Fruit fly (Drosophila melanogaster) whole organism: ENCODE results near the gene CG11700.

Source experiments
- CG8478 ChIP-seq: fragments of >200 bp; optimal IDR thresholded peaks from 2 replicates; lab custom pipeline; 2018; ENCODE audit warnings: inconsistent platforms
- Dll ChIP-seq: fragments of >200 bp; optimal IDR thresholded peaks from 2 replicates; lab custom pipeline; 2017
- EcR ChIP-seq, 2 experiments: fragments of >200 bp; optimal IDR thresholded peaks; 2 replicates each; lab custom pipeline; 2017; ENCODE audit warnings: missing biosample characterization in 2 of 2, missing genetic modification characterization in 2 of 2, missing genetic modification reagents in 2 of 2
- pan ChIP-seq: fragments of >200 bp; optimal IDR thresholded peaks from 2 replicates; lab custom pipeline; 2017
- psq ChIP-seq: fragments of >200 bp; optimal IDR thresholded peaks from 2 replicates; lab custom pipeline; 2017
- usp ChIP-seq: fragments of >200 bp; optimal IDR thresholded peaks from 2 replicates; lab custom pipeline; 2017; ENCODE audit warnings: missing biosample characterization, missing genetic modification characterization, mixed read lengths

DNA sequence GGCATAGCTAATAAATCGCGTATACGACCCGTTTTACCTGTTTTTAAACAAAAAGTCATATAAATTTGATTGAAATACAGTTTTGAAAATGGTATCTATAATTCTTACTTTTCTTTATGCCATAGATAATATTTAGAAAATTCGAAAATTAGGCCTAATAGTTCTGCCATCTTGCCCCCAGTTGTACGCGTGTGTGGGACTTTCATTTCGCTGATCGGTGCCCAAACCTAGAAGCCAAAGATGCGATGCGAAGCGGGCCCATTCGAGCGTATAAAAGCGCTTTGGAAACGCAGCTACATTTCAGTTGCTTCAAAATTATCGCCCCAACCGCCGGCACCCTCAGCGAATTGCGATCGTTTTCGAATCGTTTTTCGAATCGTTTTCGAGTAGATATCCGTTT, 46.4 kb downstream of the CG11700 start, which contains the start of gene CG14445:
- TF ChIP-seq EcR (GFP tag; optimal IDR thresholded peaks at IDR 0.05; lab: Kevin White, UChicago) (no peak), usp (no peak), Dll (no peak), CG8478 (no peak), pan (no peak), psq (no peak)
